Worm (Caenorhabditis elegans): ENCODE data around the gene sax-7.
A peak's percentile ranks its signal among the peaks of the same experiment; 100 is the strongest.

Gene sax-7

ce11 chrIV:8028372-8028771 is 34.1 kb upstream of the sax-7 start (continued):
- TF ChIP-seq unc-62 (GFP tag; optimal IDR thresholded peaks at IDR 0.05 in 1 of 2) (peak in 1 of 2 experiments; percentile 94), unc-62 (tag; optimal IDR thresholded peaks at IDR 0.05) (no peak), ama-1 (optimal IDR thresholded peaks at IDR 0.05) (no peak), tra-1 (GFP tag; IDR thresholded peaks at IDR 0.05) (peak; percentile 67), ZK337.2 (GFP tag; IDR thresholded peaks at IDR 0.05) (no peak), cey-2 (tag; optimal IDR thresholded peaks at IDR 0.05; ENCODE audit: borderline replicate concordance, insufficient read depth) (peak; percentile 72), lin-13 (GFP tag; optimal IDR thresholded peaks at IDR 0.05) (no peak), mxl-3 (GFP tag; optimal IDR thresholded peaks at IDR 0.05) (peak; percentile 92), saeg-2 (GFP tag; IDR thresholded peaks at IDR 0.05) (no peak), madf-5 (GFP tag; IDR thresholded peaks at IDR 0.05) (no peak), zfp-2 (tag; optimal IDR thresholded peaks at IDR 0.05) (no peak), nhr-10 (tag; optimal IDR thresholded peaks at IDR 0.05) (no peak), F37D6.2 (tag; optimal IDR thresholded peaks at IDR 0.05) (no peak), ceh-62 (tag; optimal IDR thresholded peaks at IDR 0.05) (no peak), ceh-28 (tag; optimal IDR thresholded peaks at IDR 0.05) (no peak), jun-1 (tag; optimal IDR thresholded peaks at IDR 0.05) (no peak), lin-15B (tag; optimal IDR thresholded peaks at IDR 0.05) (no peak), ztf-7 (tag; optimal IDR thresholded peaks at IDR 0.05) (no peak), ces-1 (GFP tag; optimal IDR thresholded peaks at IDR 0.05) (no peak), nhr-42 (GFP tag; IDR thresholded peaks at IDR 0.05) (no peak), madf-9 (GFP tag; conservative IDR thresholded peaks at IDR 0.05) (no peak), T26A8.4 (GFP tag; IDR thresholded peaks at IDR 0.05) (no peak), daf-16 (GFP tag; optimal IDR thresholded peaks at IDR 0.05) (no peak), daf-16 (tag; optimal IDR thresholded peaks at IDR 0.05) (no peak), nhr-41 (GFP tag; IDR thresholded peaks at IDR 0.05) (no peak), F26F4.8 (GFP tag; conservative IDR thresholded peaks at IDR 0.05) (no peak), dmd-9 (GFP tag; IDR thresholded peaks at IDR 0.05) (no peak)

- TF ChIP-seq ceh-20 (GFP tag; IDR thresholded peaks at IDR 0.05) = no peak
- TF ChIP-seq daf-8 (GFP tag; IDR thresholded peaks at IDR 0.05) = no peak
- TF ChIP-seq egl-43 (GFP tag; IDR thresholded peaks at IDR 0.05) = no peak
- TF ChIP-seq hlh-11 (tag; optimal IDR thresholded peaks at IDR 0.05) = no peak
- no peak for TF ChIP-seq mdl-1 (tag; optimal IDR thresholded peaks at IDR 0.05)
- no peak for TF ChIP-seq nhr-48 (tag; optimal IDR thresholded peaks at IDR 0.05)
- TF ChIP-seq ZK546.5 (tag; optimal IDR thresholded peaks at IDR 0.05) = no peak
- TF ChIP-seq F49E8.2 (tag; optimal IDR thresholded peaks at IDR 0.05; ENCODE audit: borderline replicate concordance) = no peak
- no peak for TF ChIP-seq zag-1 (tag; optimal IDR thresholded peaks at IDR 0.05)
- no peak for TF ChIP-seq pha-4 (GFP tag; IDR thresholded peaks at IDR 0.05)
- no peak for TF ChIP-seq pha-4 (tag; optimal IDR thresholded peaks at IDR 0.05)
- no peak for TF ChIP-seq gei-8 (GFP tag; optimal IDR thresholded peaks at IDR 0.05)
Measured at ce11 chrIV:8029413-8029812, 33.0 kb upstream of the sax-7 start, which contains the start of gene nhr-31. nhr-31 (minus strand) TSS chrIV:8029513.

- TF ChIP-seq dmd-6 (GFP tag; IDR thresholded peaks at IDR 0.05) = peak; percentile 81
- TF ChIP-seq Y5F2A.4 (GFP tag; optimal IDR thresholded peaks at IDR 0.05) = no peak
- TF ChIP-seq pqm-1 (tag; optimal IDR thresholded peaks at IDR 0.05) = peak; percentile 97
- no peak for TF ChIP-seq ztf-7 (tag; optimal IDR thresholded peaks at IDR 0.05)
- no peak for TF ChIP-seq Y48G9A.11 (GFP tag; IDR thresholded peaks at IDR 0.05)
- TF ChIP-seq mdt-29 (GFP tag; IDR thresholded peaks at IDR 0.05) = no peak
- no peak for TF ChIP-seq Y105C5A.15 (GFP tag; IDR thresholded peaks at IDR 0.05)
- no peak for TF ChIP-seq spr-3 (GFP tag; optimal IDR thresholded peaks at IDR 0.05)
- TF ChIP-seq dve-1 (tag; optimal IDR thresholded peaks at IDR 0.05; ENCODE audit: insufficient read depth) = peak; percentile 61
- TF ChIP-seq nhr-28 (tag; optimal IDR thresholded peaks at IDR 0.05) = peak; percentile 13
- TF ChIP-seq hlh-11 (tag; optimal IDR thresholded peaks at IDR 0.05) = peak; percentile 62
- no peak for TF ChIP-seq ceh-32 (tag; optimal IDR thresholded peaks at IDR 0.05; ENCODE audit: poor library complexity)
- TF ChIP-seq F10B5.3 (tag; optimal IDR thresholded peaks at IDR 0.05) = no peak
- TF ChIP-seq lir-3 (tag; optimal IDR thresholded peaks at IDR 0.05) = no peak
- TF ChIP-seq egl-43 (GFP tag; IDR thresholded peaks at IDR 0.05) = no peak
- TF ChIP-seq T26A8.4 (GFP tag; IDR thresholded peaks at IDR 0.05) = no peak
- TF ChIP-seq mxl-3 (GFP tag; optimal IDR thresholded peaks at IDR 0.05) = peak; percentile 55
- TF ChIP-seq mes-2 (tag; optimal IDR thresholded peaks at IDR 0.05; ENCODE audit: poor library complexity, severe bottlenecking) = no peak
Measured at ce11 chrIV:8030099-8030498, 32.4 kb upstream of the sax-7 start.
